Worm (Caenorhabditis elegans) whole organism, midembryonic: ENCODE measurements around the gene F20D6.6.

Experiments
- T22C8.4 ChIP-seq: fragments of 200-800 bp; sonication (Bioruptor generic); IDR thresholded peaks from 2 replicates; pipeline ENCODE4 v1.3.6; 2022; ENCODE audit warnings: missing genetic modification characterization, missing compliant biosample characterization
- cog-1 ChIP-seq: sonication (generic microtip); optimal IDR thresholded peaks from 2 replicates; lab custom pipeline; 2016; ENCODE audit warnings: missing genetic modification characterization, missing compliant biosample characterization
- flt-1 ChIP-seq: fragments of 200-800 bp; sonication (Bioruptor generic); IDR thresholded peaks from 2 replicates; pipeline ENCODE4 v1.3.6; 2022; ENCODE audit warnings: missing genetic modification characterization, missing compliant biosample characterization
- klf-2 ChIP-seq: fragments of 200-800 bp; sonication (Bioruptor generic); conservative IDR thresholded peaks from 2 replicates; pipeline ENCODE4 v1.3.6; 2022; ENCODE audit warnings: missing genetic modification reagents, missing genetic modification characterization, missing compliant biosample characterization
- med-1 ChIP-seq: sonication (generic microtip); optimal IDR thresholded peaks from 2 replicates; lab custom pipeline; 2017; ENCODE audit warnings: missing genetic modification characterization, mild to moderate bottlenecking, missing compliant biosample characterization, antibody characterized with exemption, missing genetic modification reagents; ENCODE audit not compliant: insufficient read depth
- ref-1 ChIP-seq: fragments of 200-800 bp; sonication (Bioruptor generic); conservative IDR thresholded peaks from 2 replicates; pipeline ENCODE4 v1.3.6; 2022; ENCODE audit warnings: missing genetic modification reagents, missing genetic modification characterization, missing compliant biosample characterization
- tab-1 ChIP-seq: fragments of 200-800 bp; sonication (Bioruptor generic); IDR thresholded peaks from 2 replicates; pipeline ENCODE4 v1.3.6; 2022; ENCODE audit warnings: missing genetic modification characterization, missing compliant biosample characterization
- ztf-23 ChIP-seq: fragments of 200-800 bp; sonication (Bioruptor generic); IDR thresholded peaks from 2 replicates; pipeline ENCODE4 v1.3.6; 2022; ENCODE audit warnings: missing genetic modification reagents, missing genetic modification characterization, missing compliant biosample characterization
- ztf-29 ChIP-seq: fragments of 200-800 bp; sonication (Bioruptor generic); IDR thresholded peaks from 2 replicates; pipeline ENCODE4 v1.3.6; 2022; ENCODE audit warnings: missing genetic modification reagents, missing genetic modification characterization, missing compliant biosample characterization

DNA sequence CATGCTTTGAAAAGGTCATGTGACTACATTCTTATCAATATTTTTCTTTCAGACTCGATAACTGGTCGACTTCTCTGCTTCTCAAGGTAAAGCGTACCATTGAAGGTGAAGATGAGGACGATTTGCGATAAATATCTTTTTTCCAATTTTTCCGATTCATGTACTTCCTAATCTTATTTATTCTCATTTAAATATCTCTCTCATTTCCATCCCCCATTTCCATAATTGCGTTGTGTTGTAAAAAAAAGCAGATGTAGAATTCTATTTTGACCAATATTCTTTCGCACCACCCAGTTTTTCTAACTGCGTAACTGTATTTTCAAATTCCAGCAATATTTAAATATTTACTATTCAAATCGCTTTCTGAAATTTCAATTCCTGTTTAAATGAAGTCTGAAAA lies 26.8 kb upstream of the F20D6.6 start, which contains the start of gene D1014.4:
- no peak for TF ChIP-seq ref-1 (GFP tag; lab: Robert Waterston, UW)
- TF ChIP-seq flt-1 (GFP tag; lab: Robert Waterston, UW), result no peak
- TF ChIP-seq tab-1 (GFP tag; lab: Robert Waterston, UW), result no peak
- no peak for TF ChIP-seq med-1 (GFP tag; lab: Kevin White, UChicago)
- TF ChIP-seq klf-2 (GFP tag; lab: Robert Waterston, UW), result no peak
- no peak for TF ChIP-seq T22C8.4 (GFP tag; lab: Robert Waterston, UW)
- TF ChIP-seq ztf-23 (GFP tag; lab: Robert Waterston, UW), result no peak
- no peak for TF ChIP-seq ztf-29 (GFP tag; lab: Robert Waterston, UW)
- TF ChIP-seq cog-1, result no peak
